Fruit fly (Drosophila melanogaster) whole organism, embryonic: ENCODE measurements around the gene Srrm234.

Source experiments
- CG18619 ChIP-seq: fragments of 200-800 bp; sonication (Bioruptor generic); optimal IDR thresholded peaks from 3 replicates; lab custom pipeline; 2017; ENCODE audit warnings: missing biosample characterization, mild to moderate bottlenecking, missing genetic modification characterization
- CG2875 ChIP-seq: fragments of 200-800 bp; sonication (Bioruptor generic); optimal IDR thresholded peaks from 2 replicates; lab custom pipeline; 2017; ENCODE audit warnings: missing biosample characterization, mild to moderate bottlenecking, missing genetic modification characterization, missing genetic modification reagents
- CG4360 ChIP-seq: fragments of 200-800 bp; sonication (Bioruptor generic); IDR thresholded peaks from 2 replicates; pipeline ENCODE4 v1.3.6; 2022; ENCODE audit warnings: missing biosample characterization, missing genetic modification characterization
- fd96Cb ChIP-seq: fragments of 200-800 bp; sonication (Bioruptor generic); optimal IDR thresholded peaks from 2 replicates; lab custom pipeline; 2018; ENCODE audit warnings: missing biosample characterization, mild to moderate bottlenecking, missing genetic modification characterization, moderate library complexity
- scrt ChIP-seq: fragments of 200-800 bp; sonication (Bioruptor generic); optimal IDR thresholded peaks from 2 replicates; lab custom pipeline; 2018; ENCODE audit warnings: missing biosample characterization, mild to moderate bottlenecking, missing genetic modification characterization, moderate library complexity
- usp ChIP-seq: fragments of >200 bp; optimal IDR thresholded peaks from 2 replicates; lab custom pipeline; 2017; ENCODE audit warnings: missing biosample characterization, missing genetic modification characterization

- TF ChIP-seq fd96Cb (tag; lab: Kevin White, UChicago), result no peak
- TF ChIP-seq CG2875 (GFP tag; lab: Kevin White, UChicago), result no peak
- TF ChIP-seq CG4360 (GFP tag; lab: Robert Waterston, UW), result no peak
- no peak for TF ChIP-seq CG18619 (GFP tag; lab: Kevin White, UChicago)
- TF ChIP-seq scrt (GFP tag; lab: Kevin White, UChicago), result peak; percentile 4
- TF ChIP-seq usp (GFP tag; lab: Kevin White, UChicago), result no peak
Measured at dm6 chr3L:1648690-1649355, 16.0 kb downstream of the Srrm234 start, which contains the start of gene CG13920.
